Fruit fly (Drosophila melanogaster): ENCODE measurements around the gene emb.

The emb gene

dm6 chr2L:8424662-8425208 is 21.4 kb downstream of the emb start (continued):
- TF ChIP-seq CG2202 (tag; optimal IDR thresholded peaks at IDR 0.05) (no peak), Ravus (GFP tag; IDR thresholded peaks at IDR 0.05) (no peak), CG10321 (GFP tag; IDR thresholded peaks at IDR 0.05) (no peak), Ets65A (GFP tag) (no peak), Doc3 (GFP tag; IDR thresholded peaks at IDR 0.05; ENCODE audit: partially characterized antibody) (no peak), ab (GFP tag; optimal IDR thresholded peaks at IDR 0.05) (no peak), Stat92E (GFP tag; optimal IDR thresholded peaks at IDR 0.05) (no peak), CG3163 (GFP tag; optimal IDR thresholded peaks at IDR 0.05) (no peak), Camta (GFP tag; optimal IDR thresholded peaks at IDR 0.05) (no peak), CoRest (tag; optimal IDR thresholded peaks at IDR 0.05) (no peak), CG13894 (tag; optimal IDR thresholded peaks at IDR 0.05) (peak; percentile 87), ftz-f1 (GFP tag; optimal IDR thresholded peaks at IDR 0.05) (no peak), CG8944 (GFP tag; optimal IDR thresholded peaks at IDR 0.05) (no peak), BEAF-32 (GFP tag; optimal IDR thresholded peaks at IDR 0.05) (no peak), CG4360 (GFP tag; IDR thresholded peaks at IDR 0.05) (0 out of 2 replicates have a peak, but pooled peaks have one; percentile 11), Antp (GFP tag; optimal IDR thresholded peaks at IDR 0.05) (no peak), Dip3 (GFP tag; optimal IDR thresholded peaks at IDR 0.05) (no peak), trem (tag; optimal IDR thresholded peaks at IDR 0.05) (peak; percentile 16), ind (GFP tag; optimal IDR thresholded peaks at IDR 0.05) (no peak), repo (GFP tag; optimal IDR thresholded peaks at IDR 0.05) (no peak), CG30020 (tag; optimal IDR thresholded peaks at IDR 0.05) (no peak), bab2 (GFP tag; optimal IDR thresholded peaks at IDR 0.05) (no peak), seq (GFP tag; IDR thresholded peaks at IDR 0.05) (peak; percentile 14; the same call in 1 of the 2 replicates), H2.0 (GFP tag; IDR thresholded peaks at IDR 0.05) (no peak), unc-4 (GFP tag; IDR thresholded peaks at IDR 0.05; ENCODE audit: partially characterized antibody) (no peak), NFAT (GFP tag; IDR thresholded peaks at IDR 0.05) (0 out of 2 replicates have a peak, but pooled peaks have one; percentile 3), chn (GFP tag; optimal IDR thresholded peaks at IDR 0.05) (no peak), CG15514 (GFP tag; optimal IDR thresholded peaks at IDR 0.05) (no peak), sens (GFP tag) (peak; percentile 44), Poxn (GFP tag; IDR thresholded peaks at IDR 0.05) (no peak), CG11093 (GFP tag; IDR thresholded peaks at IDR 0.05) (no peak), HHEX (GFP tag; optimal IDR thresholded peaks at IDR 0.05) (no peak), HLH54F (GFP tag; optimal IDR thresholded peaks at IDR 0.05) (no peak), CG4707 (GFP tag; optimal IDR thresholded peaks at IDR 0.05) (no peak), al (GFP tag; IDR thresholded peaks at IDR 0.05) (no peak), knrl (GFP tag; IDR thresholded peaks at IDR 0.05; ENCODE audit: partially characterized antibody) (no peak), pan (optimal IDR thresholded peaks at IDR 0.05) (no peak), pan (GFP tag; optimal IDR thresholded peaks at IDR 0.05 in 1 of 2, IDR thresholded peaks at IDR 0.05 in 1 of 2) (no peak), CG2712 (tag; optimal IDR thresholded peaks at IDR 0.05) (no peak), vfl (GFP tag; optimal IDR thresholded peaks at IDR 0.05) (no peak), crol (GFP tag; IDR thresholded peaks at IDR 0.05) (peak; percentile 56), CG17361 (GFP tag; IDR thresholded peaks at IDR 0.05) (no peak), exex (tag; optimal IDR thresholded peaks at IDR 0.05) (no peak), lilli (GFP tag; optimal IDR thresholded peaks at IDR 0.05) (no peak), Hmx (GFP tag; optimal IDR thresholded peaks at IDR 0.05) (no peak), Neu2 (GFP tag; optimal IDR thresholded peaks at IDR 0.05; ENCODE audit: borderline replicate concordance) (no peak), salm (tag; optimal IDR thresholded peaks at IDR 0.05) (no peak), gfzf (GFP tag; optimal IDR thresholded peaks at IDR 0.05) (no peak), CG10462 (GFP tag; optimal IDR thresholded peaks at IDR 0.05) (no peak), HLH4C (GFP tag; IDR thresholded peaks at IDR 0.05; ENCODE audit: partially characterized antibody) (no peak), Fer1 (GFP tag; optimal IDR thresholded peaks at IDR 0.05) (no peak)
